Worm (Caenorhabditis elegans): ENCODE data around the gene pudl-1.

- TF ChIP-seq nhr-76 (tag; optimal IDR thresholded peaks at IDR 0.05) (no peak), mep-1 (tag; optimal IDR thresholded peaks at IDR 0.05) (no peak), ces-1 (GFP tag; optimal IDR thresholded peaks at IDR 0.05) (no peak), nhr-12 (tag; optimal IDR thresholded peaks at IDR 0.05) (no peak), cnd-1 (tag; optimal IDR thresholded peaks at IDR 0.05) (no peak), unc-62 (GFP tag; optimal IDR thresholded peaks at IDR 0.05) (no peak), blmp-1 (tag; optimal IDR thresholded peaks at IDR 0.05) (no peak), nhr-28 (tag; optimal IDR thresholded peaks at IDR 0.05) (no peak), elt-3 (tag; optimal IDR thresholded peaks at IDR 0.05) (no peak), mls-2 (tag; optimal IDR thresholded peaks at IDR 0.05) (no peak), ztf-11 (tag; optimal IDR thresholded peaks at IDR 0.05) (no peak), lin-13 (tag; optimal IDR thresholded peaks at IDR 0.05) (no peak)
These were observed 34.4 kb upstream of the pudl-1 start, which contains the start of gene Y54G2A.52 for ce11 chrIV:2798339-2798738.

All from whole organism, mixed stage, embryonic.